Worm (Caenorhabditis elegans): ENCODE measurements around the gene best-17.
A peak's percentile ranks its signal among the peaks of the same experiment; 100 is the strongest.

The best-17 gene

DNA sequence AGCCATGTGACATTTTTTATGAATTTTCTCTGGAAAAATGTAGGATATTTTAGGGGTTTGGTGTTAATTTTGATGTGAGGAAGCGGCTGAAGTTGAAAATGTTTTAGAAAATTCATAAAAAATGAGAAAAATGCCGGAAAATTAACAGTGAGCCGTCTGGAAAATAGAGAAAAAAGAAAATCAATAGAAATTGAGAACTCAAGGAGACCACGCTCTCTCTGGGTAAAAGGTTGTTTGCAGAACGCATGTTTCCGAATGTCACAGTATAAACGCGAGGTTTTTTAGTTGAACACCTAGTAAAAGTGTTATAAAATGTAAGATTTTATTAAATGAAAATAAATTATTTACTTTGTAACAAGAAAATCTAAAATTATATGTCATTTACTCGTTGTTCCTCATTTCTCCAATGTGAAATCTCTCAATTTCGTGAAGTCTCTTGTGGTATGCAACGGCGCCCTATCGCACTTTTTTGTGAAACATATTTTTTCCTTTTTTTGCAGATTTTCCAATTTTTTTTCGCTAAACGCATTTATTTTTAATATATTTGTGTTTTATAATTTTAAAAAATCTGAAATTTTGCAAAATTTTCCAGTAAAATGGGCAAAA, 30.9 kb upstream of the best-17 start, which contains the start of the genes tag-266 and tag-267:
Gene tag-266, minus strand, starts transcription at position 29 of the 606 bp plus-strand sequence.
Gene tag-267, plus strand, starts transcription at position 593 of the 606 bp plus-strand sequence.
- TF ChIP-seq eor-1 (tag; optimal IDR thresholded peaks at IDR 0.05) = peak in 1 of 2 experiments; percentile 20
- TF ChIP-seq lin-15B (tag; optimal IDR thresholded peaks at IDR 0.05) = peak; percentile 83
- TF ChIP-seq nhr-28 (tag; optimal IDR thresholded peaks at IDR 0.05) = no peak
- TF ChIP-seq tbx-2 (tag; optimal IDR thresholded peaks at IDR 0.05) = no peak
- no peak for TF ChIP-seq nhr-237 (tag; optimal IDR thresholded peaks at IDR 0.05)
- TF ChIP-seq fkh-2 (tag; optimal IDR thresholded peaks at IDR 0.05) = no peak
- TF ChIP-seq unc-62 (GFP tag; optimal IDR thresholded peaks at IDR 0.05) = no peak
- peak; percentile 42 for TF ChIP-seq elt-2 (tag; optimal IDR thresholded peaks at IDR 0.05)
- no peak for TF ChIP-seq zag-1 (tag; optimal IDR thresholded peaks at IDR 0.05)
- no peak for TF ChIP-seq snpc-4 (tag; optimal IDR thresholded peaks at IDR 0.05)
- no peak for TF ChIP-seq nhr-67 (tag; optimal IDR thresholded peaks at IDR 0.05)
- no peak for TF ChIP-seq skn-1 (tag; optimal IDR thresholded peaks at IDR 0.05)
- peak; percentile 59 for TF ChIP-seq nfya-1 (tag; optimal IDR thresholded peaks at IDR 0.05; ENCODE audit: insufficient read depth)
- peak; percentile 38 for TF ChIP-seq nhr-23 (tag; optimal IDR thresholded peaks at IDR 0.05)
- TF ChIP-seq pqm-1 (tag; optimal IDR thresholded peaks at IDR 0.05) = peak; percentile 18
- TF ChIP-seq R02D3.7 (tag; optimal IDR thresholded peaks at IDR 0.05) = peak; percentile 18
- TF ChIP-seq jun-1 (tag; optimal IDR thresholded peaks at IDR 0.05) = peak; percentile 34
- no peak for TF ChIP-seq unc-39 (tag; optimal IDR thresholded peaks at IDR 0.05)
- no peak for TF ChIP-seq nhr-77 (tag; optimal IDR thresholded peaks at IDR 0.05)
- TF ChIP-seq ztf-4 (tag; optimal IDR thresholded peaks at IDR 0.05) = no peak
- no peak for TF ChIP-seq egl-27 (tag; optimal IDR thresholded peaks at IDR 0.05)
- TF ChIP-seq ztf-11 (tag; optimal IDR thresholded peaks at IDR 0.05) = no peak
- peak; percentile 89 for TF ChIP-seq pha-4 (tag; optimal IDR thresholded peaks at IDR 0.05)
- TF ChIP-seq elt-1 (tag; optimal IDR thresholded peaks at IDR 0.05) = no peak
- TF ChIP-seq fkh-10 (GFP tag; optimal IDR thresholded peaks at IDR 0.05) = peak; percentile 77
- no peak for TF ChIP-seq lin-39 (tag; optimal IDR thresholded peaks at IDR 0.05)
- peak; percentile 21 for TF ChIP-seq lsy-12 (tag; optimal IDR thresholded peaks at IDR 0.05)
- TF ChIP-seq ceh-82 (tag; optimal IDR thresholded peaks at IDR 0.05) = no peak
- no peak for TF ChIP-seq nhr-43 (tag; optimal IDR thresholded peaks at IDR 0.05; ENCODE audit: poor library complexity, severe bottlenecking)
- TF ChIP-seq fos-1 (tag; optimal IDR thresholded peaks at IDR 0.05) = no peak
- TF ChIP-seq egl-5 (tag; optimal IDR thresholded peaks at IDR 0.05) = no peak
- no peak for TF ChIP-seq nhr-25 (tag; optimal IDR thresholded peaks at IDR 0.05)
- TF ChIP-seq daf-12 (tag; optimal IDR thresholded peaks at IDR 0.05) = no peak
- TF ChIP-seq elt-3 (tag; optimal IDR thresholded peaks at IDR 0.05) = no peak
- peak; percentile 69 for TF ChIP-seq ceh-28 (tag; optimal IDR thresholded peaks at IDR 0.05)
- TF ChIP-seq nhr-12 (tag; optimal IDR thresholded peaks at IDR 0.05) = no peak
- TF ChIP-seq nhr-76 (tag; optimal IDR thresholded peaks at IDR 0.05) = no peak

- TF ChIP-seq ceh-82 (tag; optimal IDR thresholded peaks at IDR 0.05) (no peak), aly-2 (tag; optimal IDR thresholded peaks at IDR 0.05) (no peak), ceh-16 (tag; optimal IDR thresholded peaks at IDR 0.05) (no peak), nhr-28 (tag; optimal IDR thresholded peaks at IDR 0.05) (no peak), sea-2 (GFP tag; optimal IDR thresholded peaks at IDR 0.05) (no peak), lin-15B (tag; optimal IDR thresholded peaks at IDR 0.05) (no peak), ZK546.5 (tag; optimal IDR thresholded peaks at IDR 0.05) (no peak), nhr-67 (tag; optimal IDR thresholded peaks at IDR 0.05) (no peak), tbx-2 (tag; optimal IDR thresholded peaks at IDR 0.05) (no peak), egl-5 (tag; optimal IDR thresholded peaks at IDR 0.05) (no peak), pha-4 (tag; optimal IDR thresholded peaks at IDR 0.05) (no peak), lsy-12 (tag; optimal IDR thresholded peaks at IDR 0.05) (no peak)
These were observed 28.9 kb upstream of the best-17 start, which contains the start of gene sbds-1 for ce11 chrIII:638319-638718. Gene sbds-1 (minus strand): TSS chrIII:638419.

All from whole organism, L3 larva.